Worm (Caenorhabditis elegans) whole organism, L4 larva: ENCODE data around the gene T28H10.1.

ENCODE experiments used
- D1046.2 ChIP-seq: fragments of 200-800 bp; sonication (Bioruptor generic); IDR thresholded peaks from 2 replicates; pipeline ENCODE4 v1.3.6; 2022; ENCODE audit warnings: missing genetic modification characterization, missing compliant biosample characterization
- F10B5.3 ChIP-seq: sonication (generic microtip); optimal IDR thresholded peaks from 2 replicates; lab custom pipeline; 2016; ENCODE audit warnings: mild to moderate bottlenecking, missing genetic modification characterization, missing compliant biosample characterization
- F44E2.7 ChIP-seq: fragments of 200-800 bp; sonication (Bioruptor generic); IDR thresholded peaks from 2 replicates; pipeline ENCODE4 v2.1.2; 2022; ENCODE audit warnings: missing genetic modification characterization, missing compliant biosample characterization
- Y105C5A.15 ChIP-seq: fragments of 200-800 bp; sonication (Bioruptor generic); IDR thresholded peaks from 2 replicates; pipeline ENCODE4 v1.3.6; 2022; ENCODE audit warnings: missing genetic modification characterization, missing compliant biosample characterization
- Y48G9A.11 ChIP-seq: fragments of 200-800 bp; sonication (Bioruptor generic); IDR thresholded peaks from 2 replicates; pipeline ENCODE4 v1.3.6; 2022; ENCODE audit warnings: missing genetic modification reagents, missing genetic modification characterization, missing compliant biosample characterization
- ZK337.2 ChIP-seq: fragments of 200-800 bp; sonication (Bioruptor generic); IDR thresholded peaks from 2 replicates; pipeline ENCODE4 v1.3.6; 2022; ENCODE audit warnings: missing genetic modification reagents, missing genetic modification characterization, missing compliant biosample characterization
- ZK546.5 ChIP-seq, 2 experiments: sonication (generic microtip); optimal IDR thresholded peaks; 2 replicates each; lab custom pipeline; 2017; ENCODE audit warnings: missing biosample characterization in 2 of 2, missing genetic modification characterization in 2 of 2
- arid-1 ChIP-seq: fragments of 200-800 bp; sonication (Bioruptor generic); conservative IDR thresholded peaks from 2 replicates; pipeline ENCODE4 v1.3.6; 2022; ENCODE audit warnings: missing genetic modification reagents, missing genetic modification characterization, missing compliant biosample characterization
- ceh-44 ChIP-seq: fragments of 200-800 bp; sonication (Bioruptor generic); IDR thresholded peaks from 2 replicates; pipeline ENCODE4 v1.3.6; 2022; ENCODE audit warnings: missing genetic modification reagents, missing genetic modification characterization, missing compliant biosample characterization
- ceh-82 ChIP-seq: sonication (generic microtip); optimal IDR thresholded peaks from 2 replicates; lab custom pipeline; 2017; ENCODE audit warnings: missing biosample characterization, missing genetic modification characterization
- cey-2 ChIP-seq: sonication (generic microtip); optimal IDR thresholded peaks from 3 replicates; lab custom pipeline; 2017; ENCODE audit warnings: missing genetic modification characterization, mild to moderate bottlenecking, missing compliant biosample characterization, antibody characterized with exemption, borderline replicate concordance; ENCODE audit not compliant: insufficient read depth
- daf-16 ChIP-seq, 3 experiments: sonication (generic microtip); optimal IDR thresholded peaks; 2 replicates each; lab custom pipeline; 2016 to 2017; ENCODE audit warnings: missing genetic modification characterization in 3 of 3, missing genetic modification reagents in 3 of 3, mild to moderate bottlenecking in 2 of 3, missing compliant biosample characterization in 2 of 3, missing biosample characterization in 1 of 3, moderate library complexity in 1 of 3
- dmd-8 ChIP-seq: fragments of 200-800 bp; sonication (Bioruptor generic); IDR thresholded peaks from 2 replicates; pipeline ENCODE4 v1.3.6; 2022; ENCODE audit warnings: missing genetic modification characterization, missing compliant biosample characterization
- dpl-1 ChIP-seq: fragments of 150-350 bp; optimal IDR thresholded peaks from 2 replicates; lab custom pipeline; 2014; ENCODE audit warnings: missing biosample characterization, missing genetic modification reagents, missing genetic modification characterization
- dve-1 ChIP-seq: sonication (generic microtip); optimal IDR thresholded peaks from 2 replicates; lab custom pipeline; 2017; ENCODE audit warnings: antibody characterized with exemption, mild to moderate bottlenecking, missing genetic modification characterization, missing compliant biosample characterization; ENCODE audit not compliant: insufficient read depth
- fkh-10 ChIP-seq: fragments of 150-350 bp; optimal IDR thresholded peaks from 2 replicates; lab custom pipeline; 2014; ENCODE audit warnings: missing biosample characterization, missing genetic modification reagents, missing genetic modification characterization
- hlh-11 ChIP-seq: fragments of 200-800 bp; sonication (Bioruptor generic); optimal IDR thresholded peaks from 2 replicates; lab custom pipeline; 2018; ENCODE audit warnings: mild to moderate bottlenecking, missing genetic modification characterization, missing compliant biosample characterization
- hlh-30 ChIP-seq: sonication (generic microtip); optimal IDR thresholded peaks from 2 replicates; lab custom pipeline; 2017; ENCODE audit warnings: antibody characterized with exemption, mild to moderate bottlenecking, missing genetic modification characterization, missing compliant biosample characterization; ENCODE audit not compliant: insufficient read depth
- hmg-1.1 ChIP-seq: fragments of 200-800 bp; sonication (Bioruptor generic); IDR thresholded peaks from 2 replicates; pipeline ENCODE4 v1.3.6; 2022; ENCODE audit warnings: missing genetic modification reagents, missing genetic modification characterization, missing compliant biosample characterization
- lin-13 ChIP-seq: fragments of 150-350 bp; optimal IDR thresholded peaks from 2 replicates; lab custom pipeline; 2014; ENCODE audit warnings: missing biosample characterization, missing genetic modification reagents, missing genetic modification characterization
- lin-39 ChIP-seq: fragments of 150-350 bp; optimal IDR thresholded peaks from 2 replicates; lab custom pipeline; 2014; ENCODE audit warnings: missing biosample characterization, missing genetic modification reagents, missing genetic modification characterization
- lir-3 ChIP-seq: sonication (generic microtip); optimal IDR thresholded peaks from 2 replicates; lab custom pipeline; 2016; ENCODE audit warnings: mild to moderate bottlenecking, missing genetic modification characterization, missing compliant biosample characterization
- lsy-2 ChIP-seq, 2 experiments: fragments of 150-350 bp in 1 of 2; sonication (generic microtip) in 1 of 2; optimal IDR thresholded peaks; 2 replicates each; lab custom pipeline; 2014 to 2017; ENCODE audit warnings: missing biosample characterization in 2 of 2, missing genetic modification characterization in 2 of 2
- mdl-1 ChIP-seq, 2 experiments: fragments of 150-350 bp in 1 of 2; sonication (generic microtip) in 1 of 2; optimal IDR thresholded peaks; 2 replicates each; lab custom pipeline; 2014 to 2017; ENCODE audit warnings: missing biosample characterization in 2 of 2, missing genetic modification characterization in 2 of 2
- mep-1 ChIP-seq: fragments of 150-350 bp; sonication (generic microtip); optimal IDR thresholded peaks from 3 replicates; lab custom pipeline; 2014; ENCODE audit warnings: missing biosample characterization, missing genetic modification characterization
- mxl-2 ChIP-seq: fragments of 200-800 bp; sonication (Bioruptor generic); conservative IDR thresholded peaks from 2 replicates; pipeline ENCODE4 v1.3.6; 2022; ENCODE audit warnings: missing genetic modification reagents, missing genetic modification characterization, missing compliant biosample characterization
- nhr-10 ChIP-seq: fragments of 150-350 bp; optimal IDR thresholded peaks from 2 replicates; lab custom pipeline; 2014; ENCODE audit warnings: missing biosample characterization, missing genetic modification characterization
- nhr-11 ChIP-seq: fragments of 150-350 bp; optimal IDR thresholded peaks from 2 replicates; lab custom pipeline; 2014; ENCODE audit warnings: missing biosample characterization, missing genetic modification characterization
- nhr-28 ChIP-seq: fragments of 150-350 bp; optimal IDR thresholded peaks from 2 replicates; lab custom pipeline; 2014; ENCODE audit warnings: missing biosample characterization, missing genetic modification characterization
- nhr-42 ChIP-seq: fragments of 200-800 bp; sonication (Bioruptor generic); IDR thresholded peaks from 2 replicates; pipeline ENCODE4 v1.3.6; 2022; ENCODE audit warnings: missing genetic modification characterization, missing compliant biosample characterization
- nhr-6 ChIP-seq: fragments of 150-350 bp; optimal IDR thresholded peaks from 2 replicates; lab custom pipeline; 2014; ENCODE audit warnings: missing biosample characterization, missing genetic modification characterization
- nhr-77 ChIP-seq: fragments of 150-350 bp; optimal IDR thresholded peaks from 2 replicates; lab custom pipeline; 2014; ENCODE audit warnings: missing biosample characterization, missing genetic modification characterization
- pha-4 ChIP-seq, 2 experiments: fragments of 150-350 bp in 1 of 2; fragments of 200-800 bp in 1 of 2; sonication (Bioruptor generic) in 1 of 2; IDR thresholded peaks in 1 of 2; optimal IDR thresholded peaks in 1 of 2; 2 replicates each; pipeline versions ENCODE4 v1.3.6 to Lab custom; 2014 to 2022; ENCODE audit warnings: missing genetic modification characterization in 2 of 2, missing genetic modification reagents in 2 of 2, missing biosample characterization in 1 of 2, missing compliant biosample characterization in 1 of 2
- php-3 ChIP-seq: fragments of 200-800 bp; sonication (Bioruptor generic); IDR thresholded peaks from 2 replicates; pipeline ENCODE4 v1.3.6; 2022; ENCODE audit warnings: missing genetic modification reagents, missing genetic modification characterization, missing compliant biosample characterization
- pqm-1 ChIP-seq: sonication (generic microtip); optimal IDR thresholded peaks from 2 replicates; lab custom pipeline; 2017; ENCODE audit warnings: missing biosample characterization, missing genetic modification characterization
- saeg-2 ChIP-seq: fragments of 200-800 bp; sonication (Bioruptor generic); IDR thresholded peaks from 2 replicates; pipeline ENCODE4 v1.3.6; 2022; ENCODE audit warnings: missing genetic modification reagents, missing genetic modification characterization, missing compliant biosample characterization
- snpc-1.2 ChIP-seq: fragments of 200-800 bp; sonication (Bioruptor generic); IDR thresholded peaks from 2 replicates; pipeline ENCODE4 v1.3.6; 2022; ENCODE audit warnings: missing genetic modification reagents, missing genetic modification characterization, missing compliant biosample characterization
- snpc-4 ChIP-seq: fragments of 150-350 bp; optimal IDR thresholded peaks from 2 replicates; lab custom pipeline; 2014; ENCODE audit warnings: missing biosample characterization, missing genetic modification characterization
- tra-1 ChIP-seq: fragments of 200-800 bp; sonication (Bioruptor generic); IDR thresholded peaks from 2 replicates; pipeline ENCODE4 v1.3.6; 2022; ENCODE audit warnings: missing genetic modification reagents, missing genetic modification characterization, missing compliant biosample characterization
- unc-130 ChIP-seq: sonication (generic microtip); optimal IDR thresholded peaks from 2 replicates; lab custom pipeline; 2016; ENCODE audit warnings: missing genetic modification reagents, missing genetic modification characterization, missing compliant biosample characterization
- unc-62 ChIP-seq, 3 experiments: fragments of 150-350 bp in 1 of 3; sonication (generic microtip); optimal IDR thresholded peaks in 2 of 3; peaks in 1 of 3; 1 replicate in 1 of 3; 2 replicates in 2 of 3; lab custom pipeline; 2014 to 2017; ENCODE audit warnings: missing biosample characterization in 3 of 3, missing genetic modification characterization in 3 of 3, missing genetic modification reagents in 3 of 3, missing genotype in 1 of 3
- zip-11 ChIP-seq: fragments of 200-800 bp; sonication (Bioruptor generic); IDR thresholded peaks from 2 replicates; pipeline ENCODE4 v1.3.6; 2022; ENCODE audit warnings: missing genetic modification characterization, missing compliant biosample characterization
- zip-2 ChIP-seq: fragments of 150-350 bp; optimal IDR thresholded peaks from 2 replicates; lab custom pipeline; 2014; ENCODE audit warnings: missing biosample characterization, missing genetic modification characterization
- ztf-11 ChIP-seq: fragments of 150-350 bp; optimal IDR thresholded peaks from 2 replicates; lab custom pipeline; 2014; ENCODE audit warnings: missing biosample characterization, missing genetic modification characterization
- ztf-7 ChIP-seq: fragments of 150-350 bp; optimal IDR thresholded peaks from 2 replicates; lab custom pipeline; 2014; ENCODE audit warnings: missing biosample characterization, missing genetic modification characterization

Gene T28H10.1

ce11 chrV:12513900-12514299 is 10.3 kb downstream of the T28H10.1 start (continued):
- no peak for TF ChIP-seq tra-1 (GFP tag; lab: Robert Waterston, UW)
- no peak for TF ChIP-seq nhr-10 (tag; lab: Kevin White, UChicago)
- no peak for TF ChIP-seq ZK546.5 (tag; optimal IDR thresholded peaks at IDR 0.05; lab: Kevin White, UChicago)
- no peak for TF ChIP-seq Y48G9A.11 (GFP tag; lab: Robert Waterston, UW)
- no peak for TF ChIP-seq ceh-82 (tag; lab: Kevin White, UChicago)
- no peak for TF ChIP-seq nhr-42 (GFP tag; lab: Robert Waterston, UW)
- TF ChIP-seq mep-1 (tag; lab: Kevin White, UChicago), result no peak
- TF ChIP-seq cey-2 (tag; lab: Kevin White, UChicago), result no peak
- TF ChIP-seq lin-39 (tag; lab: Kevin White, UChicago), result no peak
- peak; percentile 51 for TF ChIP-seq pqm-1
- no peak for TF ChIP-seq fkh-10 (GFP tag; lab: Kevin White, UChicago)
- TF ChIP-seq F44E2.7 (GFP tag; lab: Robert Waterston, UW), result no peak
- no peak for TF ChIP-seq F10B5.3 (tag; lab: Kevin White, UChicago)
- TF ChIP-seq dve-1 (tag; lab: Kevin White, UChicago), result peak; percentile 7
- TF ChIP-seq lsy-2 (tag; optimal IDR thresholded peaks at IDR 0.05; lab: Kevin White, UChicago), result no peak
- no peak for TF ChIP-seq lir-3 (tag; lab: Kevin White, UChicago)
- TF ChIP-seq ZK337.2 (GFP tag; lab: Robert Waterston, UW), result no peak
- no peak for TF ChIP-seq ztf-7 (tag; lab: Kevin White, UChicago)
- no peak for TF ChIP-seq lin-13 (GFP tag; lab: Kevin White, UChicago)
- TF ChIP-seq php-3 (GFP tag; lab: Robert Waterston, UW), result no peak
- TF ChIP-seq Y105C5A.15 (GFP tag; lab: Robert Waterston, UW), result no peak

ce11 chrV:12517148-12517547 is 13.6 kb downstream of the T28H10.1 start, which contains the start of gene cal-1:
cal-1 (minus strand) TSS chrV:12517248.
- TF ChIP-seq saeg-2 (GFP tag; lab: Robert Waterston, UW) (no peak), snpc-4 (no peak), pha-4 (GFP tag; IDR thresholded peaks at IDR 0.05; lab: Robert Waterston, UW) (no peak), pha-4 (tag; optimal IDR thresholded peaks at IDR 0.05; lab: Kevin White, UChicago) (no peak), dmd-8 (GFP tag; lab: Robert Waterston, UW) (no peak), zip-2 (tag; lab: Kevin White, UChicago) (no peak), ztf-11 (tag; lab: Kevin White, UChicago) (no peak)

ce11 chrV:12517757-12518156 is 14.2 kb downstream of the T28H10.1 start:
- TF ChIP-seq D1046.2 (no peak), unc-130 (GFP tag; lab: Kevin White, UChicago) (no peak), nhr-11 (peak; percentile 38), unc-62 (GFP tag; optimal IDR thresholded peaks at IDR 0.05 in 1 of 2; lab: Kevin White, UChicago) (peak in 1 of 2 experiments; percentile 78), unc-62 (tag; optimal IDR thresholded peaks at IDR 0.05; lab: Kevin White, UChicago) (no peak), hlh-11 (tag; lab: Kevin White, UChicago) (peak; percentile 7), daf-16 (GFP tag; optimal IDR thresholded peaks at IDR 0.05; lab: Kevin White, UChicago) (peak in 1 of 2 experiments; percentile 14), daf-16 (tag; optimal IDR thresholded peaks at IDR 0.05; lab: Kevin White, UChicago) (no peak)

- TF ChIP-seq lir-3 (tag; lab: Kevin White, UChicago), result no peak
- TF ChIP-seq nhr-77 (tag; lab: Kevin White, UChicago), result no peak
- TF ChIP-seq zip-11 (GFP tag; lab: Robert Waterston, UW), result no peak
- peak; percentile 21 for TF ChIP-seq hlh-30
- no peak for TF ChIP-seq nhr-28
- TF ChIP-seq mxl-2 (GFP tag; lab: Robert Waterston, UW), result no peak
- peak; percentile 82 for TF ChIP-seq nhr-11
- TF ChIP-seq snpc-1.2 (GFP tag; lab: Robert Waterston, UW), result no peak
- no peak for TF ChIP-seq arid-1 (GFP tag; lab: Robert Waterston, UW)
- TF ChIP-seq unc-62 (GFP tag; optimal IDR thresholded peaks at IDR 0.05 in 1 of 2; lab: Kevin White, UChicago), result no peak
- TF ChIP-seq unc-62 (tag; optimal IDR thresholded peaks at IDR 0.05; lab: Kevin White, UChicago), result no peak
- 0 out of 2 replicates have a peak, but pooled peaks have one; percentile 28 for TF ChIP-seq hmg-1.1
- TF ChIP-seq nhr-6, result no peak
- peak; percentile 67 for TF ChIP-seq hlh-11 (tag; lab: Kevin White, UChicago)
- TF ChIP-seq mep-1 (tag; lab: Kevin White, UChicago), result no peak
- TF ChIP-seq ceh-44, result no peak
- no peak for TF ChIP-seq mdl-1 (tag; optimal IDR thresholded peaks at IDR 0.05; lab: Kevin White, UChicago)
- TF ChIP-seq dpl-1 (GFP tag; lab: Kevin White, UChicago), result no peak
Observed at ce11 chrV:12518770-12519169, 15.2 kb downstream of the T28H10.1 start.
